Worm (Caenorhabditis elegans) whole organism, L1 larva: Measurements from ENCODE around the gene nhx-1.

Experiments used
- C34B4.2 ChIP-seq: sonication (generic microtip); optimal IDR thresholded peaks from 2 replicates; lab custom pipeline; 2017; ENCODE audit warnings: mild to moderate bottlenecking, missing genetic modification characterization, missing compliant biosample characterization
- F16B12.6 ChIP-seq: fragments of 150-350 bp; optimal IDR thresholded peaks from 2 replicates; lab custom pipeline; 2014; ENCODE audit warnings: missing biosample characterization, missing genetic modification characterization
- Y116A8C.19 ChIP-seq: sonication (generic microtip); optimal IDR thresholded peaks from 2 replicates; lab custom pipeline; 2016; ENCODE audit warnings: missing compliant biosample characterization, missing genetic modification characterization, borderline replicate concordance
- alr-1 ChIP-seq: fragments of 200-800 bp; sonication (Bioruptor generic); optimal IDR thresholded peaks from 2 replicates; lab custom pipeline; 2018; ENCODE audit warnings: borderline replicate concordance, mild to moderate bottlenecking, missing genetic modification characterization, missing compliant biosample characterization
- ama-1 ChIP-seq: fragments of 150-350 bp; optimal IDR thresholded peaks from 2 replicates; lab custom pipeline; 2014
- blmp-1 ChIP-seq: fragments of 150-350 bp; optimal IDR thresholded peaks from 2 replicates; lab custom pipeline; 2014; ENCODE audit warnings: missing biosample characterization, missing genetic modification characterization
- ceh-63 ChIP-seq: fragments of 200-800 bp; sonication (Bioruptor generic); optimal IDR thresholded peaks from 2 replicates; lab custom pipeline; 2018; ENCODE audit warnings: mild to moderate bottlenecking, missing genetic modification characterization, missing compliant biosample characterization
- ceh-8 ChIP-seq: fragments of 200-800 bp; sonication (Bioruptor generic); optimal IDR thresholded peaks from 2 replicates; lab custom pipeline; 2018; ENCODE audit warnings: mild to moderate bottlenecking, missing genetic modification characterization, moderate library complexity, missing compliant biosample characterization
- ceh-82 ChIP-seq, 3 experiments: fragments of 150-350 bp in 1 of 3; sonication (generic microtip) in 2 of 3; optimal IDR thresholded peaks; 2 replicates each; lab custom pipeline; 2014 to 2017; ENCODE audit warnings: missing biosample characterization in 3 of 3, missing genetic modification characterization in 3 of 3
- ceh-90 ChIP-seq: sonication (generic microtip); optimal IDR thresholded peaks from 2 replicates; lab custom pipeline; 2016; ENCODE audit warnings: missing genetic modification characterization, missing compliant biosample characterization
- elt-2 ChIP-seq: sonication (generic microtip); optimal IDR thresholded peaks from 2 replicates; lab custom pipeline; 2016; ENCODE audit warnings: missing genetic modification characterization, mild to moderate bottlenecking, inconsistent platforms, missing compliant biosample characterization, missing genetic modification reagents
- elt-3 ChIP-seq, 6 experiments: fragments of 150-350 bp in 1 of 6; sonication (generic microtip); optimal IDR thresholded peaks; 2 replicates each; lab custom pipeline; 2017 to 2018; ENCODE audit warnings: missing biosample characterization in 6 of 6, missing genetic modification characterization in 6 of 6, inconsistent platforms in 1 of 6
- fkh-10 ChIP-seq: sonication (generic microtip); optimal IDR thresholded peaks from 2 replicates; lab custom pipeline; 2017; ENCODE audit warnings: missing biosample characterization, missing genetic modification reagents, missing genetic modification characterization
- grh-1 ChIP-seq: fragments of 200-800 bp; sonication (Bioruptor generic); IDR thresholded peaks from 2 replicates; pipeline ENCODE4 v1.3.6; 2022; ENCODE audit warnings: missing genetic modification reagents, missing genetic modification characterization, missing compliant biosample characterization
- hlh-17 ChIP-seq: fragments of 200-800 bp; sonication (Bioruptor generic); optimal IDR thresholded peaks from 2 replicates; lab custom pipeline; 2018; ENCODE audit warnings: missing genetic modification characterization, mild to moderate bottlenecking, missing compliant biosample characterization, moderate library complexity, borderline replicate concordance
- hlh-4 ChIP-seq: sonication (generic microtip); optimal IDR thresholded peaks from 2 replicates; lab custom pipeline; 2016; ENCODE audit warnings: mild to moderate bottlenecking, missing genetic modification characterization, missing compliant biosample characterization
- isw-1 ChIP-seq: fragments of 200-800 bp; sonication (Bioruptor generic); IDR thresholded peaks from 2 replicates; pipeline ENCODE4 v1.3.6; 2022; ENCODE audit warnings: missing genetic modification characterization, missing compliant biosample characterization
- jun-1 ChIP-seq: fragments of 150-350 bp; optimal IDR thresholded peaks from 2 replicates; lab custom pipeline; 2014; ENCODE audit warnings: missing biosample characterization, missing genetic modification reagents, missing genetic modification characterization
- lin-13 ChIP-seq: fragments of 150-350 bp; optimal IDR thresholded peaks from 2 replicates; lab custom pipeline; 2014; ENCODE audit warnings: missing biosample characterization, missing genetic modification reagents, missing genetic modification characterization
- lin-14 ChIP-seq: fragments of 200-800 bp; sonication (Bioruptor generic); optimal IDR thresholded peaks from 2 replicates; lab custom pipeline; 2018; ENCODE audit warnings: mild to moderate bottlenecking, missing genetic modification characterization, moderate library complexity, missing compliant biosample characterization
- lin-35 ChIP-seq, 2 experiments: fragments of 150-350 bp; optimal IDR thresholded peaks; 2 replicates each; lab custom pipeline; 2014; ENCODE audit warnings: missing biosample characterization in 2 of 2, missing genetic modification characterization in 2 of 2, missing genetic modification reagents in 2 of 2
- lir-3 ChIP-seq: sonication (generic microtip); optimal IDR thresholded peaks from 2 replicates; lab custom pipeline; 2016; ENCODE audit warnings: mild to moderate bottlenecking, missing genetic modification characterization, moderate library complexity, missing compliant biosample characterization; ENCODE audit not compliant: poor library complexity
- lsy-2 ChIP-seq, 2 experiments: fragments of 150-350 bp; optimal IDR thresholded peaks; 2 replicates each; lab custom pipeline; 2014; ENCODE audit warnings: missing biosample characterization in 2 of 2, missing genetic modification characterization in 2 of 2
- mab-9 ChIP-seq: fragments of 200-800 bp; sonication (Bioruptor generic); IDR thresholded peaks from 2 replicates; pipeline ENCODE4 v1.3.6; 2022; ENCODE audit warnings: missing genetic modification reagents, missing genetic modification characterization, missing compliant biosample characterization
- mep-1 ChIP-seq: fragments of 150-350 bp; optimal IDR thresholded peaks from 2 replicates; lab custom pipeline; 2014; ENCODE audit warnings: missing biosample characterization, missing genetic modification characterization
- nhr-47 ChIP-seq: sonication (generic microtip); optimal IDR thresholded peaks from 2 replicates; lab custom pipeline; 2016; ENCODE audit warnings: mild to moderate bottlenecking, missing genetic modification characterization, moderate library complexity, missing compliant biosample characterization
- nhr-71 ChIP-seq: sonication (generic microtip); optimal IDR thresholded peaks from 2 replicates; lab custom pipeline; 2016; ENCODE audit warnings: mild to moderate bottlenecking, missing genetic modification characterization, moderate library complexity, missing compliant biosample characterization
- nhr-77 ChIP-seq: fragments of 150-350 bp; optimal IDR thresholded peaks from 2 replicates; lab custom pipeline; 2014; ENCODE audit warnings: missing biosample characterization, missing genetic modification characterization
- nhr-84 ChIP-seq: sonication (generic microtip); optimal IDR thresholded peaks from 2 replicates; lab custom pipeline; 2017; ENCODE audit warnings: missing biosample characterization, missing genetic modification characterization
- nhr-90 ChIP-seq: sonication (generic microtip); optimal IDR thresholded peaks from 2 replicates; lab custom pipeline; 2016; ENCODE audit warnings: mild to moderate bottlenecking, missing genetic modification characterization, missing compliant biosample characterization; ENCODE audit not compliant: poor library complexity
- pag-3 ChIP-seq: sonication (generic microtip); optimal IDR thresholded peaks from 2 replicates; lab custom pipeline; 2017; ENCODE audit warnings: missing genetic modification characterization, mild to moderate bottlenecking, missing compliant biosample characterization, antibody characterized with exemption, borderline replicate concordance; ENCODE audit not compliant: insufficient read depth
- pqm-1 ChIP-seq: sonication (generic microtip); optimal IDR thresholded peaks from 3 replicates; lab custom pipeline; 2017; ENCODE audit warnings: missing biosample characterization, missing genetic modification characterization
- rnt-1 ChIP-seq: sonication (generic microtip); optimal IDR thresholded peaks from 2 replicates; lab custom pipeline; 2016; ENCODE audit warnings: mild to moderate bottlenecking, missing genetic modification characterization, moderate library complexity, missing compliant biosample characterization
- skn-1 ChIP-seq: fragments of 150-350 bp; optimal IDR thresholded peaks from 2 replicates; lab custom pipeline; 2014; ENCODE audit warnings: missing biosample characterization, missing genetic modification characterization
- snpc-4 ChIP-seq: fragments of 150-350 bp; optimal IDR thresholded peaks from 2 replicates; lab custom pipeline; 2014; ENCODE audit warnings: missing biosample characterization, missing genetic modification characterization
- snu-23 ChIP-seq: sonication (generic microtip); optimal IDR thresholded peaks from 2 replicates; lab custom pipeline; 2016; ENCODE audit warnings: missing genetic modification characterization, missing compliant biosample characterization
- sox-4 ChIP-seq: sonication (generic microtip); optimal IDR thresholded peaks from 2 replicates; lab custom pipeline; 2016; ENCODE audit warnings: missing genetic modification characterization, missing compliant biosample characterization
- sup-37 ChIP-seq: fragments of 200-800 bp; sonication (Bioruptor generic); optimal IDR thresholded peaks from 2 replicates; lab custom pipeline; 2018; ENCODE audit warnings: mild to moderate bottlenecking, missing genetic modification characterization, missing compliant biosample characterization
- swsn-7 ChIP-seq: sonication (generic microtip); optimal IDR thresholded peaks from 2 replicates; lab custom pipeline; 2016; ENCODE audit warnings: missing genetic modification characterization, missing compliant biosample characterization
- tlp-1 ChIP-seq: fragments of 150-350 bp; optimal IDR thresholded peaks from 2 replicates; lab custom pipeline; 2014; ENCODE audit warnings: missing biosample characterization, missing genetic modification characterization
- unc-130 ChIP-seq: fragments of 150-350 bp; optimal IDR thresholded peaks from 2 replicates; lab custom pipeline; 2017; ENCODE audit warnings: missing biosample characterization, missing genetic modification characterization, inconsistent platforms
- unc-30 ChIP-seq: sonication (generic microtip); optimal IDR thresholded peaks from 2 replicates; lab custom pipeline; 2017; ENCODE audit warnings: missing biosample characterization, missing genetic modification characterization
- unc-86 ChIP-seq: sonication (generic microtip); optimal IDR thresholded peaks from 2 replicates; lab custom pipeline; 2016; ENCODE audit warnings: missing genetic modification characterization, missing compliant biosample characterization
- unc-98 ChIP-seq: fragments of 200-800 bp; sonication (Bioruptor generic); IDR thresholded peaks from 2 replicates; pipeline ENCODE4 v1.3.6; 2022; ENCODE audit warnings: missing genetic modification characterization, missing compliant biosample characterization
- zag-1 ChIP-seq: fragments of 150-350 bp; optimal IDR thresholded peaks from 2 replicates; lab custom pipeline; 2014; ENCODE audit warnings: missing biosample characterization, missing genetic modification characterization
- ztf-4 ChIP-seq: fragments of 150-350 bp; optimal IDR thresholded peaks from 2 replicates; lab custom pipeline; 2014; ENCODE audit warnings: missing biosample characterization, missing genetic modification characterization

The nhx-1 gene

DNA sequence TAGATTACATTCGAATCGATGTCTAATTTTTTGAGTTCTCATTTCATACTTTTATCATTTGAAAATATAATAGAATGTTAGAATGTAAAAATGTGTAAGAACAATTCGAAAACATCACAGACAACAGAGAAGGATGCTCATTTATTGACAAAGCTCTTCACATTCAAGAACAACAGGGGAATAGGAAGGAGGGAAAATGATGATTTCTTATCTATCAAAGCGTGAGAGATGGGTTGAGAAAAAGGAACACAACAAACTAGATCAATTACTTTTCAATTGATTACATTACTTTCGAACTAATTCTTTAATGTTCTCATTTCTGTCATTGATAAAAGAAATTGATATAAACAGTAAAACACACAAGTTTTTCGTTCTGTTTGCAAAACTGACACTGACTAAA is at the start of gene nhx-1, which contains the start of gene VB0395L.1:
Gene nhx-1, plus strand, starts transcription at position 326 of the 400 bp plus-strand sequence.
Gene VB0395L.1, minus strand, starts transcription at position 186 of the 400 bp plus-strand sequence.
- no peak for TF ChIP-seq unc-130
- no peak for TF ChIP-seq mep-1 (tag; lab: Kevin White, UChicago)
- TF ChIP-seq elt-3 (tag; optimal IDR thresholded peaks at IDR 0.05; lab: Kevin White, UChicago) = no peak
- no peak for TF ChIP-seq ceh-90
- no peak for TF ChIP-seq nhr-47
- no peak for TF ChIP-seq C34B4.2 (tag; lab: Kevin White, UChicago)
- TF ChIP-seq fkh-10 (GFP tag; lab: Kevin White, UChicago) = no peak
- TF ChIP-seq jun-1 (tag; lab: Kevin White, UChicago) = no peak
- TF ChIP-seq unc-30 (tag; lab: Kevin White, UChicago) = no peak
- no peak for TF ChIP-seq swsn-7 (tag; lab: Kevin White, UChicago)
- TF ChIP-seq lin-35 (GFP tag; optimal IDR thresholded peaks at IDR 0.05; lab: Kevin White, UChicago) = no peak
- TF ChIP-seq hlh-17 (GFP tag; lab: Kevin White, UChicago) = no peak
- no peak for TF ChIP-seq Y116A8C.19 (tag; lab: Kevin White, UChicago)
- no peak for TF ChIP-seq pag-3 (tag; lab: Kevin White, UChicago)
- no peak for TF ChIP-seq unc-86 (tag; lab: Kevin White, UChicago)
- TF ChIP-seq blmp-1 (tag; lab: Kevin White, UChicago) = no peak
- TF ChIP-seq skn-1 (tag; lab: Kevin White, UChicago) = no peak
- TF ChIP-seq grh-1 = no peak
- no peak for TF ChIP-seq nhr-90
- no peak for TF ChIP-seq hlh-4 (tag; lab: Kevin White, UChicago)

DNA sequence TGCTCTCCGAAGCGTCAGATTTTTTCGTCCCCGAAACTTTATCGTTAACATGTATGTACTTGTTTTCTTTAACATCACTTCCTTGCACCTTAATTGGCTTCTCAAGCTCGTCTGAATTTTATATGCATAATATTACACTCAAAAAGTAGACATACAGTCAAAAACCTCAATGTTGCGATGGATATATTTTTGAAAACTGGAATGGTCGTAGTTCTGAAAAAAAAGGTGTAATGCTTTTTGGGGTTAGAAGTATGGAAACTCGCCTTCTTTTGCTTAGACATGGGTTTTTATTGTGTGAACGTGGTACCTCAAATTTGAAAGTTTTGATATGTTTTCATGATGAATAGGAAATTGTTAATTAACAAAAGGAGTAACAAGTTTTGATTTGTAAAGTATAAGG is 34.3 kb upstream of the nhx-1 start, which contains the start of gene C09G1.2:
Gene C09G1.2, minus strand, starts transcription at position 101 of the 400 bp plus-strand sequence.
- no peak for TF ChIP-seq unc-130
- TF ChIP-seq isw-1 (GFP tag; lab: Robert Waterston, UW) = no peak
- TF ChIP-seq lir-3 = no peak
- TF ChIP-seq pag-3 (tag; lab: Kevin White, UChicago) = no peak
- no peak for TF ChIP-seq nhr-71 (tag; lab: Kevin White, UChicago)
- no peak for TF ChIP-seq swsn-7 (tag; lab: Kevin White, UChicago)
- no peak for TF ChIP-seq alr-1
- TF ChIP-seq jun-1 (tag; lab: Kevin White, UChicago) = no peak
- no peak for TF ChIP-seq unc-98 (GFP tag; lab: Robert Waterston, UW)
- no peak for TF ChIP-seq hlh-17 (GFP tag; lab: Kevin White, UChicago)
- no peak for TF ChIP-seq lin-13 (GFP tag; lab: Kevin White, UChicago)
- TF ChIP-seq ztf-4 (tag; lab: Kevin White, UChicago) = no peak
- no peak for TF ChIP-seq ama-1
- TF ChIP-seq snpc-4 (tag; lab: Kevin White, UChicago) = no peak
- TF ChIP-seq elt-2 (tag; lab: Kevin White, UChicago) = no peak
- TF ChIP-seq unc-30 (tag; lab: Kevin White, UChicago) = no peak
- no peak for TF ChIP-seq ceh-90

DNA sequence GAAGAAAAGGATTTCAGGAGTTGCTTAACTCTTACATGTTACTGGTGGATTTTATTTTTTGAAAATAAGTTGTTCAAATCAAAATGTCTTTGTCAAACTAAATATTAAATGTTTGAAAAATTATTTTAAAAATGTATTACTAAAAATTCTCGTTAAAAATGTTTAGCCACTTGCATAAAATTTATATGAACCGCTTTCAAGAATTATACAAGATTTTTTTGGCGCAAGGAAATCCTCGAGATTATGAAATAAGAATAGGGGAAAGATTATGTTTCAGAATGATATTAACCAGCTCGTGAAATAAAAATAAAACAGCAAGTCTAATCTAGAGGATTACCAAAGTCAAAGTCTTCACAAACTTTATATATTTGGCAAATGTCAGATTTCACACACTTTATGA is 33.6 kb upstream of the nhx-1 start:
- TF ChIP-seq swsn-7 (tag; lab: Kevin White, UChicago) (peak; percentile 22), alr-1 (no peak), lin-35 (GFP tag; optimal IDR thresholded peaks at IDR 0.05; lab: Kevin White, UChicago) (peak in 1 of 2 experiments; percentile 23), mab-9 (GFP tag; lab: Robert Waterston, UW) (no peak), blmp-1 (tag; lab: Kevin White, UChicago) (no peak), ceh-63 (no peak), rnt-1 (tag; lab: Kevin White, UChicago) (no peak), ceh-82 (tag; optimal IDR thresholded peaks at IDR 0.05; lab: Kevin White, UChicago) (no peak), tlp-1 (tag; lab: Kevin White, UChicago) (no peak), nhr-77 (tag; lab: Kevin White, UChicago) (no peak), ceh-8 (GFP tag; lab: Kevin White, UChicago) (no peak), lin-14 (no peak), nhr-84 (no peak), lir-3 (no peak), snu-23 (GFP tag; lab: Kevin White, UChicago) (peak; percentile 49), pqm-1 (tag; lab: Kevin White, UChicago) (no peak), zag-1 (no peak), snpc-4 (tag; lab: Kevin White, UChicago) (peak; percentile 2), elt-2 (tag; lab: Kevin White, UChicago) (no peak), sup-37 (GFP tag; lab: Kevin White, UChicago) (no peak), unc-98 (GFP tag; lab: Robert Waterston, UW) (no peak), sox-4 (tag; lab: Kevin White, UChicago) (peak; percentile 77), unc-86 (tag; lab: Kevin White, UChicago) (no peak), nhr-90 (peak; percentile 10), lsy-2 (tag; optimal IDR thresholded peaks at IDR 0.05; lab: Kevin White, UChicago) (no peak), lin-13 (GFP tag; lab: Kevin White, UChicago) (no peak), pag-3 (tag; lab: Kevin White, UChicago) (no peak), ama-1 (no peak), F16B12.6 (no peak)
